Fruit fly (Drosophila melanogaster): ENCODE measurements around the gene CG6178.

dm6 chr3R:24151924-24152809, at the start of gene CG6178, which contains the start of gene p38a:
- TF ChIP-seq Myc (optimal IDR thresholded peaks at IDR 0.05) = peak; percentile 55
- no peak for TF ChIP-seq N (GFP tag; optimal IDR thresholded peaks at IDR 0.05)
- peak; percentile 92 for TF ChIP-seq fru (GFP tag; optimal IDR thresholded peaks at IDR 0.05)
- peak; percentile 86 for TF ChIP-seq h (GFP tag; optimal IDR thresholded peaks at IDR 0.05)
- no peak for TF ChIP-seq usp (GFP tag; optimal IDR thresholded peaks at IDR 0.05)
- peak; percentile 97 for TF ChIP-seq psq (GFP tag; optimal IDR thresholded peaks at IDR 0.05)
- TF ChIP-seq GATAd (GFP tag; optimal IDR thresholded peaks at IDR 0.05) = no peak
